Worm (Caenorhabditis elegans) whole organism, L4 larva: ENCODE measurements around the gene T02G5.7.

Experiments
- F10B5.3 ChIP-seq: sonication (generic microtip); optimal IDR thresholded peaks from 2 replicates; lab custom pipeline; 2016; ENCODE audit warnings: mild to moderate bottlenecking, missing genetic modification characterization, missing compliant biosample characterization
- R02D3.7 ChIP-seq: fragments of 150-350 bp; sonication (generic microtip); optimal IDR thresholded peaks from 3 replicates; lab custom pipeline; 2014; ENCODE audit warnings: missing biosample characterization, missing genetic modification characterization
- T20F7.1 ChIP-seq: fragments of 200-800 bp; sonication (Bioruptor generic); optimal IDR thresholded peaks from 2 replicates; lab custom pipeline; 2018; ENCODE audit warnings: mild to moderate bottlenecking, missing genetic modification characterization, missing compliant biosample characterization
- ZK337.2 ChIP-seq: fragments of 200-800 bp; sonication (Bioruptor generic); IDR thresholded peaks from 2 replicates; pipeline ENCODE4 v1.3.6; 2022; ENCODE audit warnings: missing genetic modification reagents, missing genetic modification characterization, missing compliant biosample characterization
- ZK546.5 ChIP-seq, 2 experiments: sonication (generic microtip); optimal IDR thresholded peaks; 2 replicates each; lab custom pipeline; 2017; ENCODE audit warnings: missing biosample characterization in 2 of 2, missing genetic modification characterization in 2 of 2
- attf-4 ChIP-seq: sonication (generic microtip); optimal IDR thresholded peaks from 3 replicates; lab custom pipeline; 2017; ENCODE audit warnings: missing biosample characterization, missing genetic modification characterization
- cey-2 ChIP-seq: sonication (generic microtip); optimal IDR thresholded peaks from 3 replicates; lab custom pipeline; 2017; ENCODE audit warnings: missing genetic modification characterization, mild to moderate bottlenecking, missing compliant biosample characterization, antibody characterized with exemption, borderline replicate concordance; ENCODE audit not compliant: insufficient read depth
- lin-39 ChIP-seq: fragments of 150-350 bp; optimal IDR thresholded peaks from 2 replicates; lab custom pipeline; 2014; ENCODE audit warnings: missing biosample characterization, missing genetic modification reagents, missing genetic modification characterization
- nhr-11 ChIP-seq: fragments of 150-350 bp; optimal IDR thresholded peaks from 2 replicates; lab custom pipeline; 2014; ENCODE audit warnings: missing biosample characterization, missing genetic modification characterization
- nhr-237 ChIP-seq: sonication (generic microtip); optimal IDR thresholded peaks from 2 replicates; lab custom pipeline; 2017; ENCODE audit warnings: missing biosample characterization, missing genetic modification characterization
- php-3 ChIP-seq: fragments of 200-800 bp; sonication (Bioruptor generic); IDR thresholded peaks from 2 replicates; pipeline ENCODE4 v1.3.6; 2022; ENCODE audit warnings: missing genetic modification reagents, missing genetic modification characterization, missing compliant biosample characterization
- set-16 ChIP-seq: fragments of 200-800 bp; sonication (Bioruptor generic); IDR thresholded peaks from 2 replicates; pipeline ENCODE4 v1.3.6; 2022; ENCODE audit warnings: missing genetic modification reagents, missing genetic modification characterization, missing compliant biosample characterization
- skn-1 ChIP-seq: fragments of 150-350 bp; optimal IDR thresholded peaks from 2 replicates; lab custom pipeline; 2014; ENCODE audit warnings: missing biosample characterization, missing genetic modification characterization
- zag-1 ChIP-seq: fragments of 150-350 bp; optimal IDR thresholded peaks from 2 replicates; lab custom pipeline; 2014; ENCODE audit warnings: missing biosample characterization, missing genetic modification characterization

- no peak for TF ChIP-seq zag-1 (tag; lab: Kevin White, UChicago)
- no peak for TF ChIP-seq lin-39 (tag; lab: Kevin White, UChicago)
- TF ChIP-seq php-3 (GFP tag; lab: Robert Waterston, UW) = no peak
- no peak for TF ChIP-seq T20F7.1 (GFP tag; lab: Kevin White, UChicago)
- no peak for TF ChIP-seq nhr-237 (tag; lab: Kevin White, UChicago)
- TF ChIP-seq skn-1 (tag; lab: Kevin White, UChicago) = no peak
- TF ChIP-seq attf-4 (tag; lab: Kevin White, UChicago) = no peak
- no peak for TF ChIP-seq cey-2 (tag; lab: Kevin White, UChicago)
- TF ChIP-seq ZK546.5 (tag; optimal IDR thresholded peaks at IDR 0.05; lab: Kevin White, UChicago) = no peak
- TF ChIP-seq ZK337.2 (GFP tag; lab: Robert Waterston, UW) = no peak
- no peak for TF ChIP-seq set-16
- no peak for TF ChIP-seq nhr-11 (tag; lab: Kevin White, UChicago)
- TF ChIP-seq F10B5.3 (tag; lab: Kevin White, UChicago) = no peak
- TF ChIP-seq R02D3.7 (tag; lab: Kevin White, UChicago) = no peak
Observed at ce11 chrII:7069866-7070265, 5.5 kb upstream of the T02G5.7 start, which contains the start of gene him-14.
